Worm (Caenorhabditis elegans) whole organism, L4 larva: ENCODE results near the gene ZC190.5.

Experiments used
- T20F7.1 ChIP-seq: fragments of 200-800 bp; sonication (Bioruptor generic); optimal IDR thresholded peaks from 2 replicates; lab custom pipeline; 2018; ENCODE audit warnings: mild to moderate bottlenecking, missing genetic modification characterization, missing compliant biosample characterization
- lir-3 ChIP-seq: sonication (generic microtip); optimal IDR thresholded peaks from 2 replicates; lab custom pipeline; 2016; ENCODE audit warnings: mild to moderate bottlenecking, missing genetic modification characterization, missing compliant biosample characterization
- snpc-4 ChIP-seq: fragments of 150-350 bp; optimal IDR thresholded peaks from 2 replicates; lab custom pipeline; 2014; ENCODE audit warnings: missing biosample characterization, missing genetic modification characterization

ce11 chrV:8683787-8684186, 10.4 kb upstream of the ZC190.5 start:
- TF ChIP-seq T20F7.1 (no peak), snpc-4 (tag; lab: Kevin White, UChicago) (no peak), lir-3 (tag; lab: Kevin White, UChicago) (no peak)
